Fruit fly (Drosophila melanogaster) whole organism, adult: Measurements from ENCODE around the gene Hr39.

Source experiments
- Mnt ChIP-seq: fragments of 200-800 bp; sonication (Bioruptor generic); optimal IDR thresholded peaks from 2 replicates; lab custom pipeline; 2016; ENCODE audit warnings: missing biosample characterization, mild to moderate bottlenecking, missing genetic modification characterization
- cnc ChIP-seq, 2 experiments: fragments of >200 bp; optimal IDR thresholded peaks; 2 replicates each; lab custom pipeline; 2017
- kay ChIP-seq: fragments of 200-800 bp; sonication (Bioruptor generic); peaks from one replicate; lab custom pipeline; 2016; ENCODE audit warnings: missing biosample characterization, missing genetic modification characterization, borderline replicate concordance
- toe ChIP-seq: fragments of 200-800 bp; sonication (Bioruptor generic); optimal IDR thresholded peaks from 2 replicates; lab custom pipeline; 2016; ENCODE audit warnings: missing biosample characterization, missing genetic modification characterization

DNA sequence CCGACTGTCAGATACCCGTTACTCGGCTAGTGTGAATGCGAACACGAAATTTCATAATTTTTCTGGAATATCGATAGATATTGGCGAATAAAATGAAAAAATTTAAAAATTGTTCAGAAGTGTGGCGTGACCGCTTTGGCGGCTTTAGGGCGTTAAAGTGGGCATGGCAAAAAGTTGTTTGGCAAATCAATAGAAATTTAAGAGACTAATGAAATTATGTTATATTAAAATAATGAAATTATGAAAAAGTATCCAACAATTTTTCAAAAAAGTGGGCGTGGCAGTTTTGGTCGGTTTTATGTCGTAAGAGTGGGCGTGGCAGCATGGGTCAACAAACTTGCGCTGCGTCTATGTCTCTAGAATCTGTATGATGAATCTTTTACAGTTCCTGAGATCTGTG, 65.0 kb downstream of the Hr39 start:
- TF ChIP-seq cnc (optimal IDR thresholded peaks at IDR 0.05; lab: Kevin White, UChicago) = no peak
- no peak for TF ChIP-seq Mnt (GFP tag; lab: Kevin White, UChicago)
- TF ChIP-seq kay (GFP tag; lab: Kevin White, UChicago) = peak; percentile 76
- no peak for TF ChIP-seq toe (GFP tag; lab: Kevin White, UChicago)
